Worm (Caenorhabditis elegans): ENCODE measurements around the gene F54H5.14.

DNA sequence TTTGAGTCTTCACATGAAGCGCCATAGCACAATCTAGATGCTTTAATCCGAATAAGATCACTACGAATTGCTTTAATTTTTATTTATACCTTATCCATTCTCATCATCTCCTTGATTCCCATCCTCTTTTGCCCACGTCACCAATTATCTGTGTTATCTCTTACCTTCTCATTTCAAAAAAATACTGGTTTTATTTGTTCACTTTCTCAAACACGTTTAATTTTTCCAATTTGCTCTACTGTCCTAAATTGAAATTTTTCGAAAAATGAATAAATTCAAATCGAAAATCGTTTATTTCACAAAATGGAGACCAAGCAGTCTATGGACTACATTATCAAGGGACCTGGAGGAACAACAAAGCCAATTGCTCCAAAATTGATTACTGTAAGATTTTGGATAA is 3.3 kb downstream of the F54H5.14 start, which contains the start of gene F54H5.3:
- TF ChIP-seq T22C8.4 (GFP tag; IDR thresholded peaks at IDR 0.05) = no peak
- TF ChIP-seq ref-1 (GFP tag; conservative IDR thresholded peaks at IDR 0.05) = no peak
